Fruit fly (Drosophila melanogaster) whole organism, embryonic: Measurements from ENCODE around the gene Sem1.

Experiments
- Ada2b ChIP-seq: fragments of 200-800 bp; sonication (Bioruptor generic); IDR thresholded peaks from 2 replicates; pipeline ENCODE4 v1.3.6; 2022; ENCODE audit warnings: missing biosample characterization, missing genetic modification characterization
- Awh ChIP-seq: fragments of 200-800 bp; sonication (Bioruptor generic); IDR thresholded peaks from 2 replicates; pipeline ENCODE4, ENCODE4 v1.3.6; 2022; ENCODE audit warnings: missing biosample characterization, missing genetic modification characterization
- CG12659 ChIP-seq: fragments of 200-800 bp; sonication (Bioruptor generic); optimal IDR thresholded peaks from 3 replicates; lab custom pipeline; 2017; ENCODE audit warnings: mild to moderate bottlenecking, missing biosample characterization, missing genetic modification reagents, missing genetic modification characterization
- CG14014 ChIP-seq: fragments of 200-800 bp; sonication (Bioruptor generic); IDR thresholded peaks from 2 replicates; pipeline ENCODE4 v1.3.6; 2022; ENCODE audit warnings: missing biosample characterization, missing genetic modification characterization
- CG14710 ChIP-seq: fragments of 200-800 bp; sonication (Bioruptor generic); optimal IDR thresholded peaks from 3 replicates; lab custom pipeline; 2019; ENCODE audit warnings: missing biosample characterization, mild to moderate bottlenecking, missing genetic modification characterization, moderate library complexity
- CG15073 ChIP-seq: fragments of 200-800 bp; sonication (Bioruptor generic); optimal IDR thresholded peaks from 2 replicates; lab custom pipeline; 2016; ENCODE audit warnings: missing biosample characterization, missing genetic modification characterization
- CG15514 ChIP-seq: fragments of 200-800 bp; sonication (Bioruptor generic); optimal IDR thresholded peaks from 3 replicates; lab custom pipeline; 2017; ENCODE audit warnings: missing biosample characterization, missing genetic modification characterization, mild to moderate bottlenecking, moderate library complexity, missing genetic modification reagents
- CG17186 ChIP-seq: fragments of 200-800 bp; sonication (Bioruptor generic); optimal IDR thresholded peaks from 3 replicates; lab custom pipeline; 2017; ENCODE audit warnings: missing biosample characterization, missing genetic modification reagents, missing genetic modification characterization
- CG17568 ChIP-seq: fragments of 200-800 bp; sonication (Bioruptor generic); optimal IDR thresholded peaks from 2 replicates; lab custom pipeline; 2018; ENCODE audit warnings: missing biosample characterization, mild to moderate bottlenecking, missing genetic modification characterization, moderate library complexity
- CG17829 ChIP-seq: fragments of 200-800 bp; optimal IDR thresholded peaks from 2 replicates; lab custom pipeline; 2019; ENCODE audit warnings: missing biosample characterization, mild to moderate bottlenecking, missing genetic modification characterization, moderate library complexity
- CG18262 ChIP-seq: fragments of 200-800 bp; optimal IDR thresholded peaks from 3 replicates; lab custom pipeline; 2019; ENCODE audit warnings: missing biosample characterization, mild to moderate bottlenecking, missing genetic modification characterization, moderate library complexity
- CG30403 ChIP-seq: fragments of 200-800 bp; sonication (Bioruptor generic); optimal IDR thresholded peaks from 3 replicates; lab custom pipeline; 2016; ENCODE audit warnings: missing biosample characterization, missing genetic modification characterization
- CG31388 ChIP-seq: fragments of 200-800 bp; sonication (Bioruptor generic); optimal IDR thresholded peaks from 2 replicates; lab custom pipeline; 2016; ENCODE audit warnings: missing biosample characterization, missing genetic modification characterization
- CG3726 ChIP-seq: fragments of 200-800 bp; sonication (Bioruptor generic); IDR thresholded peaks from 3 replicates; pipeline ENCODE4, ENCODE4 v1.3.6; 2022; ENCODE audit warnings: missing biosample characterization, missing genetic modification characterization
- CG7839 ChIP-seq: fragments of 200-800 bp; sonication (Bioruptor generic); optimal IDR thresholded peaks from 3 replicates; lab custom pipeline; 2018; ENCODE audit warnings: missing biosample characterization, mild to moderate bottlenecking, missing genetic modification characterization, moderate library complexity
- CG8281 ChIP-seq: fragments of 200-800 bp; sonication (Bioruptor generic); optimal IDR thresholded peaks from 2 replicates; lab custom pipeline; 2018; ENCODE audit warnings: missing biosample characterization, mild to moderate bottlenecking, missing genetic modification characterization, moderate library complexity
- CG8765 ChIP-seq: fragments of 200-800 bp; sonication (Bioruptor generic); IDR thresholded peaks from 2 replicates; pipeline ENCODE4 v1.3.6; 2022; ENCODE audit warnings: missing biosample characterization, missing genetic modification characterization
- CG8924 ChIP-seq: fragments of 200-800 bp; optimal IDR thresholded peaks from 3 replicates; lab custom pipeline; 2019; ENCODE audit warnings: missing biosample characterization, mild to moderate bottlenecking, missing genetic modification characterization, moderate library complexity
- CG9932 ChIP-seq: fragments of 200-800 bp; sonication (Bioruptor generic); IDR thresholded peaks from 2 replicates; pipeline ENCODE4 v1.3.6; 2022; ENCODE audit warnings: missing biosample characterization, missing genetic modification characterization
- Dip2 ChIP-seq: fragments of 200-800 bp; sonication (Bioruptor generic); IDR thresholded peaks from 2 replicates; pipeline ENCODE4 v1.3.6; 2022; ENCODE audit warnings: missing biosample characterization, missing genetic modification characterization
- Fer1 ChIP-seq: fragments of 200-800 bp; sonication (Bioruptor generic); optimal IDR thresholded peaks from 2 replicates; lab custom pipeline; 2017; ENCODE audit warnings: missing biosample characterization, mild to moderate bottlenecking, missing genetic modification characterization
- Fer2 ChIP-seq: fragments of 200-800 bp; sonication (Bioruptor generic); optimal IDR thresholded peaks from 2 replicates; lab custom pipeline; 2018; ENCODE audit warnings: missing biosample characterization, mild to moderate bottlenecking, missing genetic modification characterization, moderate library complexity
- Gug ChIP-seq: fragments of 200-800 bp; sonication (Bioruptor generic); IDR thresholded peaks from 4 replicates; pipeline ENCODE4 v1.3.6; 2022; ENCODE audit warnings: missing biosample characterization, missing genetic modification characterization
- MBD-R2 ChIP-seq: fragments of 200-800 bp; sonication (Bioruptor generic); IDR thresholded peaks from 2 replicates; pipeline ENCODE4 v1.3.6; 2022; ENCODE audit warnings: missing biosample characterization, missing genetic modification characterization
- Max ChIP-seq: fragments of 200-800 bp; sonication (Bioruptor generic); optimal IDR thresholded peaks from 2 replicates; lab custom pipeline; 2016; ENCODE audit warnings: missing biosample characterization, mild to moderate bottlenecking, missing genetic modification characterization
- Meics ChIP-seq: fragments of 200-800 bp; sonication (Bioruptor generic); optimal IDR thresholded peaks from 2 replicates; lab custom pipeline; 2017; ENCODE audit warnings: missing biosample characterization, mild to moderate bottlenecking, missing genetic modification characterization
- Vsx1 ChIP-seq: fragments of 200-800 bp; sonication (Bioruptor generic); optimal IDR thresholded peaks from 2 replicates; lab custom pipeline; 2017; ENCODE audit warnings: missing biosample characterization, mild to moderate bottlenecking, missing genetic modification characterization, missing genetic modification reagents
- amos ChIP-seq: fragments of 200-800 bp; sonication (Bioruptor generic); IDR thresholded peaks from 2 replicates; pipeline ENCODE4 v1.3.6; 2022; ENCODE audit warnings: missing biosample characterization, missing genetic modification characterization; ENCODE audit not compliant: partially characterized antibody
- az2 ChIP-seq: fragments of 200-800 bp; sonication (Bioruptor generic); optimal IDR thresholded peaks from 3 replicates; lab custom pipeline; 2016; ENCODE audit warnings: missing biosample characterization, missing genetic modification characterization
- cad ChIP-seq: fragments of >200 bp; optimal IDR thresholded peaks from 2 replicates; lab custom pipeline; 2017; ENCODE audit warnings: missing biosample characterization, missing genetic modification characterization
- cas ChIP-seq: fragments of 200-800 bp; sonication (Bioruptor generic); IDR thresholded peaks from 2 replicates; pipeline ENCODE4 v1.3.6; 2022; ENCODE audit warnings: missing biosample characterization, missing genetic modification characterization
- chm ChIP-seq: fragments of 200-800 bp; sonication (Bioruptor generic); IDR thresholded peaks from 2 replicates; pipeline ENCODE4 v1.3.6; 2022; ENCODE audit warnings: missing biosample characterization, missing genetic modification characterization
- croc ChIP-seq: fragments of 200-800 bp; sonication (Bioruptor generic); conservative IDR thresholded peaks from 3 replicates; pipeline ENCODE4 v1.3.6; 2022; ENCODE audit warnings: missing biosample characterization, missing genetic modification characterization
- dan ChIP-seq: fragments of 200-800 bp; sonication (Bioruptor generic); IDR thresholded peaks from 2 replicates; pipeline ENCODE4 v1.3.6; 2022; ENCODE audit warnings: missing biosample characterization, missing genetic modification characterization
- ems ChIP-seq: fragments of 200-800 bp; sonication (Bioruptor generic); optimal IDR thresholded peaks from 3 replicates; lab custom pipeline; 2016; ENCODE audit warnings: missing biosample characterization, missing genetic modification characterization
- fru ChIP-seq: fragments of >200 bp; optimal IDR thresholded peaks from 2 replicates; lab custom pipeline; 2017
- inv ChIP-seq: fragments of 200-800 bp; sonication (Bioruptor generic); IDR thresholded peaks from 2 replicates; pipeline ENCODE4 v1.3.6; 2022; ENCODE audit warnings: missing biosample characterization, missing genetic modification characterization; ENCODE audit not compliant: partially characterized antibody
- jing ChIP-seq: fragments of 200-800 bp; sonication (Bioruptor generic); optimal IDR thresholded peaks from 2 replicates; lab custom pipeline; 2018; ENCODE audit warnings: missing biosample characterization, mild to moderate bottlenecking, missing genetic modification characterization
- lbe ChIP-seq: fragments of 200-800 bp; sonication (Bioruptor generic); optimal IDR thresholded peaks from 2 replicates; lab custom pipeline; 2016; ENCODE audit warnings: missing biosample characterization, mild to moderate bottlenecking, missing genetic modification characterization
- luna ChIP-seq: fragments of 200-800 bp; sonication (Bioruptor generic); optimal IDR thresholded peaks from 2 replicates; lab custom pipeline; 2016; ENCODE audit warnings: missing biosample characterization, missing genetic modification characterization
- maf-S ChIP-seq: fragments of 200-800 bp; sonication (Bioruptor generic); optimal IDR thresholded peaks from 2 replicates; lab custom pipeline; 2016; ENCODE audit warnings: missing biosample characterization, missing genetic modification characterization
- oc ChIP-seq: fragments of 200-800 bp; sonication (Bioruptor generic); optimal IDR thresholded peaks from 2 replicates; lab custom pipeline; 2018; ENCODE audit warnings: missing biosample characterization, mild to moderate bottlenecking, missing genetic modification characterization, moderate library complexity
- sd ChIP-seq: fragments of 200-800 bp; sonication (Bioruptor generic); optimal IDR thresholded peaks from 3 replicates; lab custom pipeline; 2018; ENCODE audit warnings: missing biosample characterization, mild to moderate bottlenecking, missing genetic modification characterization, moderate library complexity
- slbo ChIP-seq: fragments of 200-800 bp; sonication (Bioruptor generic); IDR thresholded peaks from 2 replicates; pipeline ENCODE4 v1.3.6; 2022; ENCODE audit warnings: missing biosample characterization, missing genetic modification characterization
- stwl ChIP-seq: fragments of 200-800 bp; sonication (Bioruptor generic); optimal IDR thresholded peaks from 3 replicates; lab custom pipeline; 2018; ENCODE audit warnings: missing biosample characterization, mild to moderate bottlenecking, missing genetic modification characterization, moderate library complexity
- sug ChIP-seq: fragments of 200-800 bp; optimal IDR thresholded peaks from 2 replicates; lab custom pipeline; 2019; ENCODE audit warnings: missing biosample characterization, mild to moderate bottlenecking, missing genetic modification characterization, moderate library complexity
- tgo ChIP-seq: fragments of 200-800 bp; sonication (Bioruptor generic); IDR thresholded peaks from 3 replicates; pipeline ENCODE4 v1.3.6; 2022; ENCODE audit warnings: missing biosample characterization, missing genetic modification characterization
- trem ChIP-seq: fragments of 200-800 bp; optimal IDR thresholded peaks from 3 replicates; lab custom pipeline; 2019; ENCODE audit warnings: missing biosample characterization, mild to moderate bottlenecking, missing genetic modification characterization, moderate library complexity
- twi ChIP-seq: fragments of 200-800 bp; optimal IDR thresholded peaks from 2 replicates; lab custom pipeline; 2019; ENCODE audit warnings: missing biosample characterization, mild to moderate bottlenecking, missing genetic modification characterization, moderate library complexity
- tx ChIP-seq: fragments of 200-800 bp; sonication (Bioruptor generic); optimal IDR thresholded peaks from 2 replicates; lab custom pipeline; 2016; ENCODE audit warnings: missing biosample characterization, missing genetic modification characterization
- wek ChIP-seq: fragments of 200-800 bp; sonication (Bioruptor generic); optimal IDR thresholded peaks from 3 replicates; lab custom pipeline; 2018; ENCODE audit warnings: missing biosample characterization, mild to moderate bottlenecking, missing genetic modification characterization, moderate library complexity

Sem1 gene

dm6 chr2L:7033100-7033675 lies 30.6 kb upstream of the Sem1 start (continued):
- TF ChIP-seq amos (GFP tag; lab: Robert Waterston, UW) (no peak), oc (no peak), CG7839 (tag; lab: Kevin White, UChicago) (no peak), Dip2 (GFP tag; lab: Robert Waterston, UW) (no peak), CG17568 (peak; percentile 8), CG8765 (GFP tag; lab: Robert Waterston, UW) (no peak), dan (GFP tag; lab: Robert Waterston, UW) (no peak), CG15514 (GFP tag; lab: Kevin White, UChicago) (peak; percentile 44), CG30403 (GFP tag; lab: Kevin White, UChicago) (peak; percentile 19), CG17829 (peak; percentile 35), jing (GFP tag; lab: Kevin White, UChicago) (no peak), slbo (peak; percentile 74), Vsx1 (peak; percentile 28), CG14710 (tag; lab: Kevin White, UChicago) (no peak), tx (GFP tag; lab: Kevin White, UChicago) (peak; percentile 55), CG9932 (peak; percentile 40; the same call in 1 of the 2 replicates), Fer1 (GFP tag; lab: Kevin White, UChicago) (peak; percentile 33), CG18262 (tag; lab: Kevin White, UChicago) (peak; percentile 25), cas (0 out of 2 replicates have a peak, but pooled peaks have one; percentile 46), wek (GFP tag; lab: Kevin White, UChicago) (peak; percentile 41), CG14014 (GFP tag; lab: Robert Waterston, UW) (peak; percentile 47; the same call in 1 of the 2 replicates), Ada2b (GFP tag; lab: Robert Waterston, UW) (peak; percentile 55), luna (GFP tag; lab: Kevin White, UChicago) (peak; percentile 23), croc (GFP tag; lab: Robert Waterston, UW) (no peak), ems (GFP tag; lab: Kevin White, UChicago) (peak; percentile 19), Awh (GFP tag; lab: Robert Waterston, UW) (no peak), sd (peak; percentile 47), fru (lab: Kevin White, UChicago) (no peak), cad (no peak), CG12659 (GFP tag; lab: Kevin White, UChicago) (peak; percentile 18), Gug (GFP tag; lab: Robert Waterston, UW) (peak; percentile 66; the same call in 2 of the 4 replicates), CG3726 (GFP tag; lab: Robert Waterston, UW) (no peak), lbe (GFP tag; lab: Kevin White, UChicago) (peak; percentile 47), twi (tag; lab: Kevin White, UChicago) (no peak), CG8924 (tag; lab: Kevin White, UChicago) (no peak), Meics (peak; percentile 53), CG8281 (no peak), CG31388 (GFP tag; lab: Kevin White, UChicago) (peak; percentile 5), stwl (tag; lab: Kevin White, UChicago) (no peak), inv (GFP tag; lab: Robert Waterston, UW) (no peak), maf-S (GFP tag; lab: Kevin White, UChicago) (peak; percentile 14), az2 (GFP tag; lab: Kevin White, UChicago) (peak; percentile 43), CG17186 (GFP tag; lab: Kevin White, UChicago) (no peak), Max (GFP tag; lab: Kevin White, UChicago) (peak; percentile 30), sug (tag; lab: Kevin White, UChicago) (peak; percentile 9), Fer2 (no peak), trem (no peak), tgo (GFP tag; lab: Robert Waterston, UW) (peak; percentile 24; the same call in 1 of the 3 replicates), CG15073 (GFP tag; lab: Kevin White, UChicago) (peak; percentile 100), MBD-R2 (0 out of 2 replicates have a peak, but pooled peaks have one; percentile 31), chm (GFP tag; lab: Robert Waterston, UW) (no peak; the same call in 1 of the 2 replicates)
